Fruit fly (Drosophila melanogaster): ENCODE results near the gene CG32983.

The CG32983 gene

DNA sequence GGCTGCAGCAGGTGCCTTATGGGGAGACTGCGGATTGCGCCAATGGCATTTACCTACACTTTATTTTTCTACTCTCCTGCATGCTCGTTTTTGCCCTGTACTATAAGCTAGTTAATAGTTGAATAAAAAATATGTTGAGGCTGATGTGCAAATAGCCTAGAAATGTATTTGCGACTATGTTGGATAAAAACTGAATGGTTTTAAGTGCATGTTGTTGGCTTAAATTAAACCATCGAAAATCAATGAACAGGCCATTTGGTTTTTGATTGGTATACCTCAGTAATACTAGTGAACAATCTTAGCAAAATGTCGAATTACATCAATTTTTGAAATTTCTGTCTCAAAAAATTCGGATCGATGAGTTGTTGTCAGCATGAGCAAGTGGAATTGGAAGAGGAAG, at the start of gene CG32983:
TSS of gene CG32983 (plus strand) at position 301 of the 400 bp plus-strand sequence.
- TF ChIP-seq CG17801 (GFP tag; optimal IDR thresholded peaks at IDR 0.05; ENCODE audit: partially characterized antibody): no peak

DNA sequence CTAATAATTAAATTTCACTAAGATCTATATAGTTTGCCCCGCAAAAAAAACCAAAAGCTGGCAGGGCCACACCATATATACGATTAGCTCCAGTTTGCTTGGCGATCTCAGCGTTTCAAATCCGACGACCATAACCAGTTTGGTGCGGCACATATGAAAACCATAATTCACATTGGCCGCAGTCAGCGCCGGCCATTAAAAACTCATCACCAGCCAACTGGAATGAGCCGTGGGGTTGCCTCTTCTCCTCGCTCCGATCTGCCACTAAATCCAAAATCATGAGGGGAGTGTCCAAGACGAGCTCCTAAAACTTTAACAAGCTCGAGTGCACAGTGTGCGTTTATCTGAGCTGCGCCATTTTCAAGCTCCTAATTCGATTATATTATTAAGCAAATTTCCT, 48.3 kb upstream of the CG32983 start:
- TF ChIP-seq CG17801 (GFP tag; optimal IDR thresholded peaks at IDR 0.05; ENCODE audit: partially characterized antibody): no peak

DNA sequence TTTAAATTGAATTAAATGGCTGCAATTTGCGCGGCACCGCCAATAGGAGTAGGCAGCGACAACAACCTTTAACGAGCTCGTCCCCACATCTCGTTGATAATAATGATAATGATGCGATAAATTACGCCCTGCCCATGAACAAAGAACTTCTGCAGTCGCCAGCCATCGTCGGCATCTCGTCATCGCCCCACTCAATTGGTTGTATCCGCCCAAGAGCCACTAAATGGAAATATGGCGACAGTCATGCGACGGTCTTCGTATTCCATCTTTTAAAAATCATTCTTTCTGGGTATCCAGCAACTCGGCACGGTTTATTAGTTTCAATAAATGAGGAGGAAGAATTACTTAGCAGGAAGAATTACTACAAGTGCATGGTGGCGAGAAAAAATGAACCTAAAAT, 45.1 kb upstream of the CG32983 start:
- no peak for TF ChIP-seq CG17801 (GFP tag; optimal IDR thresholded peaks at IDR 0.05; ENCODE audit: partially characterized antibody)

DNA sequence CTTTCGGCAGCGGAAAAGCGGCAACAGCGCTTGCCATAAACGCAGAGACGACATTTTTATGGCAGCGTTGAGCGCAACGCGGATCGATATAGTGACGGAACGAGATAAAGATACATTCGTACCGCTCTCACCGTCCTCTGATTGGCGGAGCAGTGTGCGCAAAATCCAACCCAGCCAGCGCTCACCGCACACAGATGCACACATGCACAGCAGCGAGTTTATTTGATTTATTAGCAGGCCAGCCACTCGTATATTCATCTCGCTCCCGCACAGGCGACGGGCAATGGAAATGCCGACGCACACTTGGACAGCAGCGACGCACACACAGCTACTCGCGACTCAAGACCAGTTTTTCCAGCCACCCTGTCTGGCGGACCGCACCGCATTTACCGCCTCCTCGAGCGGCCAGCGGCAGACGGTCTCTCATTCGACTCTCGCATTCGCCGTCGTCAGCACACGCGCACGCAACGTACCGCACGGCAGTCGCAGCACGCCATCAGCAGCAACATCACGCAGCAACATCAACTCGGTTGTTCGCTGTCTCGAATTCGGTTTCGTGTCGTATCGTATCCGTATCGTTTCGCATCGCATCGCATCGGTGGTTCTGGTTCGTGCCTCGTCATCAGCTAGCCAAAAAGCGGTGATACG, 40.3 kb upstream of the CG32983 start, which contains the start of gene SoxN:
TSS of gene SoxN (plus strand) at position 424 of the 648 bp plus-strand sequence.
- no peak for TF ChIP-seq CG17801 (GFP tag; optimal IDR thresholded peaks at IDR 0.05; ENCODE audit: partially characterized antibody)

DNA sequence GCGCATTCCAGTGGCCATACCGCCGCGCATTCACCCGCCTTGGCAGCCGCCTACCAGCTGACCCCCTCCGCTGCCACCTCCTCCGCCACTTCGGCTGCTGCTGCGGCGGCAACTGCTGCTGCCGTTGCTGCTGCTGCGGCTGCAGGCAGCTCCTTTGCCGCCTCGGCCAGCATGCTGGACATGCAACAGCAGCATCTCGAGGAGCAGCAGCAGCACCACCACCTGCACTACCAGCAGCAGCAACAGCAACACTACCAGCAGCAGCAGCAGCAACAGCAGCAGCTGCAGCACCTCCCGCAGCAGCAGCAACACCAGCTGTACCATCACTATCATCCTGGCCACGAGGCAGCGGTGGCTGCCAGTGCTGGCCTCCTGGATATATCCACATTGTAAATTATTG, 37.3 kb upstream of the CG32983 start:
- no peak for TF ChIP-seq CG17801 (GFP tag; optimal IDR thresholded peaks at IDR 0.05; ENCODE audit: partially characterized antibody)

DNA sequence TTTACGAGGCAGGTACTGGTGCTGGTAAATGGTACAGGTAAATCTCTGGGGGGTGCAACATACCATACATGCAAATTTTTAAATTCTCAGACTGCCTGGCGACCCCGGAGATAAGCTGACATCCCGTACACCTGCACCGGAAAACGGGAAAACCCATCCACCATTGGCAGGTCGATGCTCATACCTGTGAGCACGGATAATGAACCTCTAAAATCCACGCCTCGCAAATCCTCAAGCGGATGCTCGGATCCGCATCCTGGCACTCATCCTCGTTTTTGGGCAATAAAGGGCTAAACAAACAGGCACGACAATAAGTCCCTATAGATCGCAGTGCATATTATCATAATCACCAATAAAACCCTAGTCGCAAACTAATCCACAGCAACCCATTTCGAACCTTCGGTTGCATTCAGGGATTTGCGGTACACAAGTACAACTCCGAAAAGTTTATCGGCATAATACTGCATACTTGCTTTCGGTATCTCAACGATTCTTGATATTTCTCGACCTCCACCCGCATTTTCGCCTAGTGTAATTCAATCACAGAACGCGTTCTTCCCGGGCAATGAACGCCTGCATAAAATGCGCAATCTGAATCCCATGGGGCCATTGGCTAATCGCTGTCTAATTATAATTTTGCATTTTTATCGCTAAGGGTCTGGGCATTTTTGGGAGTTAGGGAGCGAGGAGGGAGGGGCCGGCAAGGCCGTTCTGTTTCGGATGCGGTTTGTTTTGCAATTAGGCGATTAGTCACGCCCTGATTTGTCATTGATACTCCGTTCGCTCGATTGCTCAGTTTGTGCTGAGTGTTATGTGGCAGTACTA, 33.1 kb upstream of the CG32983 start:
- no peak for TF ChIP-seq CG17801 (GFP tag; optimal IDR thresholded peaks at IDR 0.05; ENCODE audit: partially characterized antibody)

DNA sequence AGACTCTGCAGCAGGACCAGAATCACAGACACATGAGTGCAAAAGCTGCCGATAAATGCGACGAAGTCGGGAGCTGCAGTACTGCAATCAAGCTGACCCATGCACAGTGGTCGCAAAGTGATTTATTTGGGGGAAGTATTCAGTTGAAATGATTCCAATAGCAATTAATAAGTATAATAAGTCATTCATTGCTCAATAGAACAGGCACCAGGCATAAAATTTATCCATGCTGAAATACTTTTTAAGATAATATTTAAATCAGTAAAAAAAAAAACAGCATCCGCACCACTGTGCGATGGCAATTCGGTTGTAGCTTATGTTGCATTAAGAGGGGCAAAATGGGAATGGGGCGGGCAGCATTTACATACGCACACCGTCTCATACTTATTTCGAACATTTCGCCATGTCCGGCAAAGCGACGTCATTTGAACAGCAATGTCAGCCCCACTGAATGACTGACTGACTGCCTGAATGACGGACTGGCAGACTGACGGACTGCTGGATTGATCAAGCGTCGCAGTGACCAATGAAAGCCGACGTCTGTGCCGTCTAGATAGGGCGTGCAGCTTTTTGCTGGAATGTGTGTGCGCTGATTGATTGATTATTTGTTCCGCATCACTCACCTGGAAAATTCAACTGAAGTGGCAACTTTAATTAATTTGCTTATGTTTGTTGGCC, 30.7 kb upstream of the CG32983 start:
- TF ChIP-seq CG17801 (GFP tag; optimal IDR thresholded peaks at IDR 0.05; ENCODE audit: partially characterized antibody): no peak

DNA sequence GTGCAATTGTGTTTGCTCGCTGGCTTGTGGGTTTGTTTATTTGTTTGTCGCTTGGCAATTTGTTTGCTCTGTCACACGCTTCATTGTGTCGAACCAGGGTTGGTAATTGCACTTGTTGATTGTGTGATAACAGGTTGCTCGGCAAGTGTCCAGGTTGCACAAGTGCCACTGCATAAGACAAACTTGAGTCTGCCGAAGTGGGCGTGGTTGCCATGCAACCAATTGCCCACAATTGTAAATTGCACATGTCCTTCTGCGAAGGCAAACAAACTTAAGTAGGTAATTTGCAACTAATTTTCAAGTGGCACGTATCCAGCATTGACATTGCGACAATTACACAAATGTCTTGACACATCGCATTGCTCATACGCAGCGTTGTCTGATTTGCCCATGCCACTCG, 26.5 kb upstream of the CG32983 start:
- no peak for TF ChIP-seq CG17801 (GFP tag; optimal IDR thresholded peaks at IDR 0.05; ENCODE audit: partially characterized antibody)

DNA sequence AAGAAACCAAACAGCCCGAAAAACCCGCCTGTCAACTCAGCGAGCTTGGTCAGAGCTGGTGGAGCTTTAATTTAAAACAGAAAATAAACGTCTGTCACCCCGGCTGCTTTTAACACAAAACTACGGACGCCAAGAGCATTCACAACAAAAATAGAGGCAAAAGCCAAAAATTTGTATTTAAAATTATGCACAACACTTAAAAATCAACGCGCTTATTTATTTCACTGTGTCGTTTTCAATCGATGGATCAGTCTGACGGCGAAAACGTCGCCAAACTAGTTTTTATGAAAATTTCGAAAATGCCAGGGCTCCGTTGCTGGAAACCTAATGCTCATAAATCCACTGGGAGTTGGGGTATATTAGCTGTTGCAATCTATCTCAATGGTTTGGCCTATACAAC, 24.9 kb upstream of the CG32983 start:
- TF ChIP-seq CG17801 (GFP tag; optimal IDR thresholded peaks at IDR 0.05; ENCODE audit: partially characterized antibody): no peak

DNA sequence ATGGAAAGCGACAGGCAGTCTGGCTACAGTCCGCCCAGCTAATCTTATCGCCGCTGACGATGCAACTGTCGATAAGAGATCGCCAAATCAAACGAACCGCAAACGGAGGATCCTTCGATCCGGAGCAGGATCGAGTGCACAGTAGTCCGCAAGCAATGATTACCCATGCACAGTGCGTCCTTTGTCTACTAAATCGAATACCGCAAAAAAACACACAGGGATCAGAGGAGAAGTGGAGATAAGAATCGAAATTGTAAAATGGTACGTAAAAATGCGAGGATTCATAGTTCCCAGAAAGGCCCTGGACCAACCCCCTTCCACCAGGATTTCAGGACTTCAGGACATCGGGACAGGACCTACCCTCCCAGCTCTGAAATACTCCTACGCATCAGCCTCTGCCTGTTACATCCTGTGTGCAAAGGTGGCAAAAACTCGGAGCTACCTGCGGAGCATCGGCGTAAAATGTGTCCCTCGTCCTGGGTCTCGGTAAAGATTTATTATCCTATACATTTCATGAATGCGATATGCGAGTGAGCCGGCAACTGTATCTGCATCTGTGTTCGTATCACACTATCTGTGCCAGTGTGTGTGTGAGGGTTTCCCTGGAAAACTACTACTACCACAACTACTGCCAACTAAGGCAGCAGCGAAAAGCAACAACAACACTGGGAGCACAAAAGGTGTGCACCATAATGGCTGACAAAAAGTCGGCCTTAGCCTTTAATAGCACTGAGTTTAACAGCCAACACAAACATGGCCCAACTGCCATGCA, 24.0 kb upstream of the CG32983 start:
- TF ChIP-seq CG17801 (GFP tag; optimal IDR thresholded peaks at IDR 0.05; ENCODE audit: partially characterized antibody): no peak

DNA sequence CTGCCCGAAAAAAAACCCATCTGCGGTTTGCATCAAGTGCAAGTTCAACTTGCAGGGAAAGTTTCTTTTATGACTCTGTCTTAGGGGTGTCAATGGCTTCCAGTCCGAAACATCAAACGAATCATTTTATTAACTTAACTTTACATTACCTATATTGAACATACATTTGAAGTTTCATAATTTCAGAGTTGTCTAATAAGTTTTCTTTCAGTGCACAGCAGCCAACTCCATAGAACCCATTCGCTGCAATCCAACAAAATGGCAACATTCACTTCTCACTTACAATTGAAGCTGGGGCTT, 23.4 kb upstream of the CG32983 start:
- TF ChIP-seq CG17801 (GFP tag; optimal IDR thresholded peaks at IDR 0.05; ENCODE audit: partially characterized antibody): no peak

DNA sequence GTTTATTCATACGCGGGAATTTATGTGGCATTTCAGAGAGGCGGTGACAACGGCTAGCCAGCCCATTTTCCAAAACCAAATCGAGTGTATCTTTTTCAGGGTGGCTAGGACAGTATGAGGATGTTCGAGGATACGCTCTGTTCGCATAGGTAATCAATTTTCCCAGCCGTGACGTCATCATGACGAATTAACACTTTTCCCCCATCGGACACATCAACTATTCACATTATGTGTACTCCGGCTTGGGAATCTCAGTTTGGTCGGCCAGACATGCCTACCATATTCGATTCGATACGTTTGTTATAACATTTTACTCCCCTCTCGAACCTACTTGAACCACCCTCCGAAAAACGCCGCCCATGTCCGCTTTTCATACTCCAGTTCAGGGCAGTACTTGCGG, 22.1 kb upstream of the CG32983 start:
- TF ChIP-seq CG17801 (GFP tag; optimal IDR thresholded peaks at IDR 0.05; ENCODE audit: partially characterized antibody): no peak

DNA sequence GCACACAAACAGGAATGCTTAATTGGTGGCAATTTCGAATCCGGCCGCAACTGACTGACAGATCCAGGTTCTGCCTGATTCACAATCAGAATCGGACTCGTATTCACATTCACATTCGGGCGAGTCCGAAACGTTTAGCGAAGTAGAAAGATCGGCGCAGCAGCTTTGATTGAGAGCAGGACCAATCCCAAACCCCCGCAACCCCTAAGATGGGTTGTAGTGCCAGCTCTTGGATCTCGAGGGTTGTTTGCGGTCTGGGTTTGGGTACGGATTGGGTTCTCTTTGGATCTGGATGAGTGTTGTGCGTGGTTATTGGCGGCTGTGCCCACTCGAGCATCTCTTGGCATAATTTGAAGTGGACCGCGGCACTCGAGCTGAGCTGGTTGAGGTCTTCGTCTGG, 21.0 kb upstream of the CG32983 start:
- TF ChIP-seq CG17801 (GFP tag; optimal IDR thresholded peaks at IDR 0.05; ENCODE audit: partially characterized antibody): no peak

DNA sequence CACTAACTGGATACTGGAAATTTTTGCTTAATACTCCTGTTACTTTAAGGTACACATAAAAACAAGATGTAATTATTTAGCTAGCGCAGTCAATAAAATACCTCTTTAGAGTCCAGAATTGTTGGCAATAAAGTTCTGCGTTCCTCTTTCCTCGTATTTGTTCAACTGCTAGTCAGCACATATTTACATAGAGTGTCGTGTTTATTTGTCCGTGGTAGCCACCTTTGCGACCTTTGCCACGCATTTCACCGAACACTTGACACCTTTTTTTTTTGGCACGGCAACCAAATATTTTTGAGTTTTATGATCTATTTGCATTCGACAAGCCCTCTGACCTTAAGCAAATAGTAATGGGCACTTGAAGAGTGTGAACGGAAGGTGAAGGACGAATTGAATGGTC, 19.7 kb upstream of the CG32983 start:
- no peak for TF ChIP-seq CG17801 (GFP tag; optimal IDR thresholded peaks at IDR 0.05; ENCODE audit: partially characterized antibody)

Measured in ovary, adult (tissue).